Worm (Caenorhabditis elegans) whole organism, young adult: Measurements from ENCODE around the gene wars-1.
A peak's percentile ranks its signal among the peaks of the same experiment; 100 is the strongest.

Experiments
- B0336.3 ChIP-seq: fragments of 200-800 bp; sonication (Bioruptor generic); IDR thresholded peaks from 2 replicates; pipeline ENCODE4 v1.3.6; 2022; ENCODE audit warnings: missing genetic modification characterization, missing compliant biosample characterization
- C17E4.6 ChIP-seq: fragments of 200-800 bp; sonication (Bioruptor generic); IDR thresholded peaks from 2 replicates; pipeline ENCODE4 v1.3.6; 2022; ENCODE audit warnings: missing genetic modification reagents, missing genetic modification characterization, missing compliant biosample characterization
- D2030.7 ChIP-seq: fragments of 200-800 bp; sonication (Bioruptor generic); IDR thresholded peaks from 2 replicates; pipeline ENCODE4 v1.3.6; 2022; ENCODE audit warnings: missing genetic modification reagents, missing genetic modification characterization, missing compliant biosample characterization
- F55B11.4 ChIP-seq: sonication (generic microtip); optimal IDR thresholded peaks from 2 replicates; lab custom pipeline; 2016; ENCODE audit warnings: missing compliant biosample characterization, missing genetic modification characterization, borderline replicate concordance; ENCODE audit not compliant: insufficient read depth
- K12H6.12 ChIP-seq: fragments of 200-800 bp; sonication (Bioruptor generic); optimal IDR thresholded peaks from 2 replicates; lab custom pipeline; 2018; ENCODE audit warnings: mild to moderate bottlenecking, missing genetic modification characterization, missing compliant biosample characterization
- Y53G8AR.9 ChIP-seq: fragments of 200-800 bp; sonication (Bioruptor generic); conservative IDR thresholded peaks from 2 replicates; pipeline ENCODE4 v1.3.6; 2022; ENCODE audit warnings: missing genetic modification reagents, missing genetic modification characterization, missing compliant biosample characterization
- aptf-3 ChIP-seq: fragments of 200-800 bp; sonication (Bioruptor generic); IDR thresholded peaks from 2 replicates; pipeline ENCODE4 v1.3.6; 2022; ENCODE audit warnings: missing genetic modification characterization, missing compliant biosample characterization
- bed-2 ChIP-seq: fragments of 200-800 bp; sonication (Bioruptor generic); IDR thresholded peaks from 2 replicates; pipeline ENCODE4 v1.3.6; 2022; ENCODE audit warnings: missing genetic modification reagents, missing genetic modification characterization, missing compliant biosample characterization
- ccch-3 ChIP-seq: fragments of 200-800 bp; sonication (Bioruptor generic); optimal IDR thresholded peaks from 2 replicates; lab custom pipeline; 2018; ENCODE audit warnings: mild to moderate bottlenecking, missing genetic modification characterization, missing compliant biosample characterization
- cebp-1 ChIP-seq, 2 experiments: fragments of 200-800 bp in 1 of 2; sonication (Bioruptor generic) in 1 of 2; sonication (generic microtip) in 1 of 2; IDR thresholded peaks in 1 of 2; optimal IDR thresholded peaks in 1 of 2; 2 replicates each; pipeline versions ENCODE4 v1.3.6 to Lab custom; 2017 to 2022; ENCODE audit warnings: missing compliant biosample characterization in 2 of 2, missing genetic modification characterization in 2 of 2, mild to moderate bottlenecking in 1 of 2, missing genetic modification reagents in 1 of 2, moderate library complexity in 1 of 2
- dox-1 ChIP-seq: fragments of 200-800 bp; sonication (Bioruptor generic); IDR thresholded peaks from 2 replicates; pipeline ENCODE4 v1.3.6; 2022; ENCODE audit warnings: missing genetic modification reagents, missing genetic modification characterization, missing compliant biosample characterization
- dpff-1 ChIP-seq: sonication (generic microtip); optimal IDR thresholded peaks from 2 replicates; lab custom pipeline; 2017; ENCODE audit warnings: mild to moderate bottlenecking, missing genetic modification characterization, missing compliant biosample characterization
- egrh-3 ChIP-seq: fragments of 200-800 bp; sonication (Bioruptor generic); IDR thresholded peaks from 2 replicates; pipeline ENCODE4 v1.3.6; 2022; ENCODE audit warnings: missing genetic modification reagents, missing genetic modification characterization, missing compliant biosample characterization
- fkh-3 ChIP-seq: sonication (generic microtip); optimal IDR thresholded peaks from 2 replicates; lab custom pipeline; 2016; ENCODE audit warnings: mild to moderate bottlenecking, missing genetic modification characterization, missing compliant biosample characterization
- gei-17 ChIP-seq: fragments of 200-800 bp; sonication (Bioruptor generic); optimal IDR thresholded peaks from 2 replicates; lab custom pipeline; 2018; ENCODE audit warnings: mild to moderate bottlenecking, missing genetic modification characterization, missing compliant biosample characterization
- lag-1 ChIP-seq: fragments of 200-800 bp; sonication (Bioruptor generic); IDR thresholded peaks from 2 replicates; pipeline ENCODE4 v1.3.6; 2022; ENCODE audit warnings: missing genetic modification reagents, missing genetic modification characterization, missing compliant biosample characterization
- lin-35 ChIP-seq, 3 experiments: fragments of 150-350 bp in 2 of 3; sonication (generic microtip) in 1 of 3; optimal IDR thresholded peaks; 2 replicates each; lab custom pipeline; 2014 to 2018; ENCODE audit warnings: missing biosample characterization in 3 of 3, missing genetic modification characterization in 3 of 3, missing genetic modification reagents in 3 of 3
- lin-40 ChIP-seq: sonication (generic microtip); optimal IDR thresholded peaks from 2 replicates; lab custom pipeline; 2016; ENCODE audit warnings: missing genetic modification characterization, mild to moderate bottlenecking, missing compliant biosample characterization, missing genotype, missing genetic modification reagents
- lin-54 ChIP-seq: fragments of 200-800 bp; sonication (Bioruptor generic); optimal IDR thresholded peaks from 2 replicates; lab custom pipeline; 2018; ENCODE audit warnings: mild to moderate bottlenecking, missing genetic modification characterization, missing compliant biosample characterization
- lsl-1 ChIP-seq: fragments of 200-800 bp; sonication (Bioruptor generic); optimal IDR thresholded peaks from 2 replicates; lab custom pipeline; 2018; ENCODE audit warnings: mild to moderate bottlenecking, missing genetic modification characterization, moderate library complexity, missing compliant biosample characterization
- mcd-1 ChIP-seq: fragments of 200-800 bp; sonication (Bioruptor generic); IDR thresholded peaks from 2 replicates; pipeline ENCODE4 v1.3.6; 2022; ENCODE audit warnings: missing genetic modification reagents, missing genetic modification characterization, missing compliant biosample characterization
- nhr-120 ChIP-seq: fragments of 200-800 bp; sonication (Bioruptor generic); IDR thresholded peaks from 2 replicates; pipeline ENCODE4 v1.3.6; 2022; ENCODE audit warnings: missing genetic modification characterization, missing compliant biosample characterization
- pbrm-1 ChIP-seq: fragments of 200-800 bp; sonication (Bioruptor generic); IDR thresholded peaks from 2 replicates; pipeline ENCODE4 v1.3.6; 2022; ENCODE audit warnings: missing genetic modification reagents, missing genetic modification characterization, missing compliant biosample characterization
- rpc-1 ChIP-seq, 2 experiments: fragments of 150-350 bp in 1 of 2; sonication (generic microtip) in 1 of 2; optimal IDR thresholded peaks; 2 replicates each; lab custom pipeline; 2014 to 2018; ENCODE audit warnings: missing biosample characterization in 1 of 2, missing genetic modification characterization in 1 of 2, missing genetic modification reagents in 1 of 2, missing genotype in 1 of 2
- snpc-1.1 ChIP-seq: sonication (generic microtip); optimal IDR thresholded peaks from 2 replicates; lab custom pipeline; 2017; ENCODE audit warnings: missing genetic modification characterization, mild to moderate bottlenecking, missing compliant biosample characterization, antibody characterized with exemption, moderate library complexity, missing genotype, missing genetic modification reagents; ENCODE audit not compliant: insufficient read depth
- snpc-3.4 ChIP-seq: sonication (generic microtip); optimal IDR thresholded peaks from 2 replicates; lab custom pipeline; 2017; ENCODE audit warnings: missing genetic modification characterization, mild to moderate bottlenecking, missing compliant biosample characterization, antibody characterized with exemption, moderate library complexity, missing genotype, missing genetic modification reagents
- snpc-4 ChIP-seq, 5 experiments: fragments of 150-350 bp in 1 of 5; sonication (generic microtip) in 4 of 5; optimal IDR thresholded peaks; 2 replicates each; lab custom pipeline; 2014 to 2018; ENCODE audit warnings: missing genetic modification characterization in 5 of 5, missing biosample characterization in 3 of 5, antibody characterized with exemption in 2 of 5, mild to moderate bottlenecking in 2 of 5, missing compliant biosample characterization in 2 of 5, missing genotype in 2 of 5, moderate library complexity in 2 of 5, missing genetic modification reagents in 1 of 5
- somi-1 ChIP-seq: fragments of 200-800 bp; sonication (Bioruptor generic); optimal IDR thresholded peaks from 2 replicates; lab custom pipeline; 2018; ENCODE audit warnings: mild to moderate bottlenecking, missing genetic modification characterization, missing compliant biosample characterization
- tbx-9 ChIP-seq: sonication (generic microtip); optimal IDR thresholded peaks from 2 replicates; lab custom pipeline; 2016; ENCODE audit warnings: borderline replicate concordance, missing genetic modification characterization, inconsistent platforms, missing compliant biosample characterization
- tlf-1 ChIP-seq: fragments of 200-800 bp; sonication (Bioruptor generic); optimal IDR thresholded peaks from 2 replicates; lab custom pipeline; 2018; ENCODE audit warnings: mild to moderate bottlenecking, missing genetic modification characterization, missing compliant biosample characterization
- ztf-18 ChIP-seq: sonication (generic microtip); optimal IDR thresholded peaks from 2 replicates; lab custom pipeline; 2016; ENCODE audit warnings: missing genotype, mild to moderate bottlenecking, missing genetic modification characterization, missing compliant biosample characterization
- ztf-22 ChIP-seq: fragments of 200-800 bp; sonication (Bioruptor generic); optimal IDR thresholded peaks from 2 replicates; lab custom pipeline; 2018; ENCODE audit warnings: mild to moderate bottlenecking, missing genetic modification characterization, moderate library complexity, missing compliant biosample characterization
- ztf-6 ChIP-seq: fragments of 200-800 bp; sonication (Bioruptor generic); IDR thresholded peaks from 2 replicates; pipeline ENCODE4 v1.3.6; 2022; ENCODE audit warnings: missing genetic modification reagents, missing genetic modification characterization, missing compliant biosample characterization

Gene wars-1

ce11 chrV:18894924-18895388, 35.9 kb upstream of the wars-1 start, which contains the start of gene emb-4:
TSS of gene emb-4 (minus strand) at chrV:18894974.
- TF ChIP-seq gei-17 (GFP tag; lab: Kevin White, UChicago) (no peak), somi-1 (no peak), snpc-1.1 (no peak), snpc-3.4 (tag; lab: Kevin White, UChicago) (peak; percentile 46), snpc-4 (GFP tag; optimal IDR thresholded peaks at IDR 0.05; lab: Kevin White, UChicago) (no peak), snpc-4 (tag; optimal IDR thresholded peaks at IDR 0.05; lab: Kevin White, UChicago) (peak in 2 of 4 experiments; percentile 2 to 45), cebp-1 (GFP tag; IDR thresholded peaks at IDR 0.05; lab: Robert Waterston, UW) (no peak), cebp-1 (tag; optimal IDR thresholded peaks at IDR 0.05; lab: Kevin White, UChicago) (peak; percentile 46), mcd-1 (GFP tag; lab: Robert Waterston, UW) (peak; percentile 53), lsl-1 (GFP tag; lab: Kevin White, UChicago) (peak; percentile 24), K12H6.12 (tag; lab: Kevin White, UChicago) (peak; percentile 12), ztf-18 (tag; lab: Kevin White, UChicago) (peak; percentile 92), lin-54 (GFP tag; lab: Kevin White, UChicago) (peak; percentile 58), lin-35 (GFP tag; optimal IDR thresholded peaks at IDR 0.05; lab: Kevin White, UChicago) (peak in 1 of 3 experiments; percentile 48), dox-1 (GFP tag; lab: Robert Waterston, UW) (0 out of 2 replicates have a peak, but pooled peaks have one; percentile 36), pbrm-1 (peak; percentile 55; the same call in 1 of the 2 replicates), ztf-6 (no peak), lin-40 (tag; lab: Kevin White, UChicago) (peak; percentile 51), ztf-22 (GFP tag; lab: Kevin White, UChicago) (no peak)

DNA sequence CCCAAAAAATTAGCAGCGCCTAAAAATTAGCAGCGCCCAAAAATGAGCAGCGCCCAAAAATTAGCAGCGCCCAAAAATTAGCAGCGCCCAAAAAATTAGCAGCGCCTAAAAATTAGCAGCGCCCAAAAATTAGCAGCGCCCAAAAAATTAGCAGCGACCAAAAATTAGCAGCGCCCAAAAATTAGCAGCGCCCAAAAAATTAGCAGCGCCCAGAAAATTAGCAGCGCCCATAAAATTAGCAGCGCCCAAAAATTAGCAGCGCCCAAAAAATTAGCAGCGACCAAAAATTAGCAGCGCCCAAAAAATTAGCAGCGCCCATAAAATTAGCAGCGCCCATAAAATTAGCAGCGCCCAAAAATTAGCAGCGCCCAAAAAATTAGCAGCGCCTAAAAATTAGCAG, 24.0 kb upstream of the wars-1 start:
- TF ChIP-seq bed-2 (GFP tag; lab: Robert Waterston, UW) = 0 out of 2 replicates have a peak, but pooled peaks have one; percentile 13
- 0 out of 2 replicates have a peak, but pooled peaks have one; percentile 39 for TF ChIP-seq Y53G8AR.9
- TF ChIP-seq C17E4.6 = peak; percentile 46; the same call in 1 of the 2 replicates
- 0 out of 2 replicates have a peak, but pooled peaks have one; percentile 8 for TF ChIP-seq D2030.7 (GFP tag; lab: Robert Waterston, UW)
- TF ChIP-seq nhr-120 (GFP tag; lab: Robert Waterston, UW) = 0 out of 2 replicates have a peak, but pooled peaks have one; percentile 11
- TF ChIP-seq aptf-3 (GFP tag; lab: Robert Waterston, UW) = peak; percentile 62; the same call in 1 of the 2 replicates
- TF ChIP-seq egrh-3 (GFP tag; lab: Robert Waterston, UW) = peak; percentile 41

DNA sequence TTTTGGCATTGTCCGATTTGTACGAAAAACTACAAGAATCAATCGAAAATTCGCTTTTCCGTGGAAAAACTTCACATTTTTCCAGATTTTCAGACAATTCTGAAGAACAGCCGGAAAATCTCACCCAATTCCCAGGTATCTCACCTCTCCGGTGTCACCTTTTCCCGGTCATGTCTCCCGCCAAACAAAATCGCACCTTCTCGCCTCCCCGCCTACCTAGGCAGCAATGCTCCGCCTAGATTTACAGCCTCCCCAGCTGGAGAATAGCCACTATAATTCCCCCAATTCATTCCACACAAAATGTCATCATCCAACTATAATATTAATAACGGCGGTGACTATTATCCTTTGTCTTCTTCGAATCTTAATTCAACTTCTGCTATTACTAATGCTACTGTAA, 14.8 kb upstream of the wars-1 start, which contains the start of gene ceh-51:
TSS of gene ceh-51 (plus strand) at position 301 of the 400 bp plus-strand sequence.
- no peak for TF ChIP-seq tlf-1 (GFP tag; lab: Kevin White, UChicago)
- no peak for TF ChIP-seq lag-1 (GFP tag; lab: Robert Waterston, UW)
- TF ChIP-seq dox-1 (GFP tag; lab: Robert Waterston, UW) = no peak
- TF ChIP-seq dpff-1 = no peak
- TF ChIP-seq rpc-1 (optimal IDR thresholded peaks at IDR 0.05; lab: Kevin White, UChicago) = no peak
- no peak for TF ChIP-seq rpc-1 (tag; optimal IDR thresholded peaks at IDR 0.05; lab: Kevin White, UChicago)
- no peak for TF ChIP-seq ccch-3 (GFP tag; lab: Kevin White, UChicago)
- TF ChIP-seq ztf-18 (tag; lab: Kevin White, UChicago) = no peak
- no peak for TF ChIP-seq tbx-9 (tag; lab: Kevin White, UChicago)
- no peak for TF ChIP-seq fkh-3
- no peak for TF ChIP-seq B0336.3
- TF ChIP-seq F55B11.4 (tag; lab: Kevin White, UChicago) = no peak
- no peak for TF ChIP-seq aptf-3 (GFP tag; lab: Robert Waterston, UW)
